Worm (Caenorhabditis elegans): ENCODE measurements around the gene gex-3.

gex-3 gene

DNA sequence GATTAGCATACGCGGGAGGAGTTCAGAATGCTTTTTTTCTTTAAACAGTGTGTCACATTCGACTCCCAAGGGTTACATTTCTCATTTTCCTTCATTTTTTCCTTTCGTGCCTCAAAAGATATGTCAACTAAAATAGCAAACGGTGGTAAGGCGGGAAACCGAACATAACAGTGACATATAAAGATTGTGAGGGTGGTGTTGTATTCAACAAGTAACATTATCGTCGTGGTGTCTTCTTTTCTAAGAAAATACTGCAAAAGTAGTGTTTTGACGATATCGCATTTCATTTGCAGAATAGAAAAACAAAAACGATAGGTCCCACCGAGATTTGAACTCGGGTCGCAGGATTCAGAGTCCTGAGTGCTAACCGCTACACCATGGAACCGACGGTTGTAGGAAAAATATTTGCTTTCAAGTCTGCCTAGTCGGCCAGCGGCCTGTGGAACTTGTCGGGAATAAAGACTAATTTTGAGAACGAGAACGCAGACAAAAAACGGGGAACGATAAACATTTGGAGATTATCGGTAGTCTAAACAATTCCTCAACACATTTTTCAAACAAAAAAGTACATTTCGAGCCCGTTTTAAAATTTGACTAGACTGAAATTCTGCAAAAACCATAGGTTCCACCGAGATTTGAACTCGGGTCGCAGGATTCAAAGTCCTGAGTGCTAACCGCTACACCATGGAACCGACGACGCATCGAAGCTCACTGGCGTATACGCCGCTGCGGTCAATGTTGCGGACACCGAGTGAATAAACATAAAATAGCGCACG, 12.6 kb downstream of the gex-3 start (continued):
- TF ChIP-seq Y95B8A.8 (GFP tag; IDR thresholded peaks at IDR 0.05): 0 out of 2 replicates have a peak, but pooled peaks have one; percentile 20
- no peak for TF ChIP-seq efl-1 (GFP tag; optimal IDR thresholded peaks at IDR 0.05)
- no peak for TF ChIP-seq hlh-26 (GFP tag; conservative IDR thresholded peaks at IDR 0.05)
- peak; percentile 3 for TF ChIP-seq unc-130 (GFP tag; optimal IDR thresholded peaks at IDR 0.05)
- no peak for TF ChIP-seq ceh-40 (GFP tag; IDR thresholded peaks at IDR 0.05)
- TF ChIP-seq B0336.3 (GFP tag; IDR thresholded peaks at IDR 0.05): peak; percentile 33; the same call in 1 of the 2 replicates
- TF ChIP-seq C06A6.2 (GFP tag; conservative IDR thresholded peaks at IDR 0.05): no peak
- TF ChIP-seq sptf-2 (GFP tag; optimal IDR thresholded peaks at IDR 0.05): no peak
- peak; percentile 66 for TF ChIP-seq snpc-4 (GFP tag; optimal IDR thresholded peaks at IDR 0.05)
- TF ChIP-seq snpc-4 (tag; optimal IDR thresholded peaks at IDR 0.05): peak; percentile 62 to 91 (median 88)
- peak; percentile 60 for TF ChIP-seq die-1 (tag; optimal IDR thresholded peaks at IDR 0.05)
- TF ChIP-seq zfh-2 (GFP tag; conservative IDR thresholded peaks at IDR 0.05): no peak
- TF ChIP-seq madf-6 (GFP tag; IDR thresholded peaks at IDR 0.05): peak; percentile 40
- TF ChIP-seq ama-1 (optimal IDR thresholded peaks at IDR 0.05): no peak
- no peak for TF ChIP-seq ama-1 (GFP tag; optimal IDR thresholded peaks at IDR 0.05)
- TF ChIP-seq F33H1.4 (GFP tag; IDR thresholded peaks at IDR 0.05): peak; percentile 31; the same call in 1 of the 2 replicates
- TF ChIP-seq repo-1 (tag; optimal IDR thresholded peaks at IDR 0.05): no peak
- TF ChIP-seq aptf-2 (GFP tag; conservative IDR thresholded peaks at IDR 0.05): no peak
- TF ChIP-seq nhr-90 (tag; optimal IDR thresholded peaks at IDR 0.05): peak; percentile 17
- peak; percentile 57 for TF ChIP-seq athp-1 (tag; optimal IDR thresholded peaks at IDR 0.05)
- no peak for TF ChIP-seq cebp-2 (GFP tag; IDR thresholded peaks at IDR 0.05)
- peak; percentile 43 for TF ChIP-seq ZK185.1 (tag; optimal IDR thresholded peaks at IDR 0.05; ENCODE audit: poor library complexity, severe bottlenecking)
- no peak for TF ChIP-seq ceh-79 (tag; optimal IDR thresholded peaks at IDR 0.05)
- TF ChIP-seq hmg-1.2 (GFP tag; IDR thresholded peaks at IDR 0.05): peak; percentile 53
- 0 out of 2 replicates have a peak, but pooled peaks have one; percentile 24 for TF ChIP-seq let-526 (GFP tag; IDR thresholded peaks at IDR 0.05)
- no peak for TF ChIP-seq rec-8 (tag; optimal IDR thresholded peaks at IDR 0.05)
- peak; percentile 18 for TF ChIP-seq tlf-1 (GFP tag; optimal IDR thresholded peaks at IDR 0.05)
- no peak for TF ChIP-seq sea-2 (GFP tag; IDR thresholded peaks at IDR 0.05)
- TF ChIP-seq bed-2 (GFP tag; IDR thresholded peaks at IDR 0.05): no peak
- no peak for TF ChIP-seq xnd-1 (tag; optimal IDR thresholded peaks at IDR 0.05)
- TF ChIP-seq lag-1 (GFP tag; IDR thresholded peaks at IDR 0.05): no peak
- TF ChIP-seq ztf-25 (GFP tag; IDR thresholded peaks at IDR 0.05): no peak
- TF ChIP-seq lin-54 (GFP tag; optimal IDR thresholded peaks at IDR 0.05): peak; percentile 13
- TF ChIP-seq somi-1 (GFP tag; optimal IDR thresholded peaks at IDR 0.05): no peak
- TF ChIP-seq F23B12.7 (tag; optimal IDR thresholded peaks at IDR 0.05; ENCODE audit: insufficient read depth): no peak
- no peak for TF ChIP-seq nhr-27 (tag; optimal IDR thresholded peaks at IDR 0.05)
- TF ChIP-seq chd-7 (tag; optimal IDR thresholded peaks at IDR 0.05): peak; percentile 12
- TF ChIP-seq nhr-80 (tag; optimal IDR thresholded peaks at IDR 0.05): peak; percentile 10
- TF ChIP-seq let-607 (tag; optimal IDR thresholded peaks at IDR 0.05): no peak
- TF ChIP-seq mcd-1 (GFP tag; IDR thresholded peaks at IDR 0.05): peak; percentile 40; the same call in 1 of the 2 replicates
- TF ChIP-seq mel-28 (tag; optimal IDR thresholded peaks at IDR 0.05; ENCODE audit: borderline replicate concordance): no peak
- no peak for TF ChIP-seq sdz-38 (tag; optimal IDR thresholded peaks at IDR 0.05)
- no peak for TF ChIP-seq Y53G8AR.9 (GFP tag; conservative IDR thresholded peaks at IDR 0.05)
- no peak for TF ChIP-seq F39B2.1 (GFP tag; IDR thresholded peaks at IDR 0.05)
- no peak for TF ChIP-seq ekl-4 (GFP tag; IDR thresholded peaks at IDR 0.05)
- no peak for TF ChIP-seq ztf-22 (GFP tag; optimal IDR thresholded peaks at IDR 0.05)
- peak; percentile 50 for TF ChIP-seq dox-1 (GFP tag; IDR thresholded peaks at IDR 0.05)

Data from whole organism, young adult.